Fruit fly (Drosophila melanogaster) whole organism, embryonic: ENCODE measurements around the gene CG14383.
A peak's percentile ranks its signal among the peaks of the same experiment; 100 is the strongest.

Experiments
- Abd-B ChIP-seq: fragments of 200-800 bp; sonication (Bioruptor generic); optimal IDR thresholded peaks from 2 replicates; lab custom pipeline; 2018; ENCODE audit warnings: missing biosample characterization, mild to moderate bottlenecking, missing genetic modification characterization, moderate library complexity
- Antp ChIP-seq: fragments of 200-800 bp; sonication (Bioruptor generic); optimal IDR thresholded peaks from 3 replicates; lab custom pipeline; 2016; ENCODE audit warnings: missing biosample characterization, missing genetic modification characterization
- Atf6 ChIP-seq: fragments of 200-800 bp; sonication (Bioruptor generic); IDR thresholded peaks from 2 replicates; pipeline ENCODE4 v1.3.6; 2022; ENCODE audit warnings: missing biosample characterization, missing genetic modification characterization
- CG10209 ChIP-seq: fragments of 200-800 bp; sonication (Bioruptor generic); optimal IDR thresholded peaks from 3 replicates; lab custom pipeline; 2017; ENCODE audit warnings: missing biosample characterization, mild to moderate bottlenecking, missing genetic modification characterization, missing genetic modification reagents
- CG10979 ChIP-seq: fragments of 200-800 bp; sonication (Bioruptor generic); optimal IDR thresholded peaks from 2 replicates; lab custom pipeline; 2018; ENCODE audit warnings: missing biosample characterization, mild to moderate bottlenecking, missing genetic modification characterization, moderate library complexity
- CG12155 ChIP-seq: fragments of 200-800 bp; sonication (Bioruptor generic); optimal IDR thresholded peaks from 3 replicates; lab custom pipeline; 2016; ENCODE audit warnings: missing biosample characterization, missing genetic modification characterization
- CG12219 ChIP-seq: fragments of 200-800 bp; sonication (Bioruptor generic); optimal IDR thresholded peaks from 3 replicates; lab custom pipeline; 2018; ENCODE audit warnings: missing biosample characterization, mild to moderate bottlenecking, missing genetic modification characterization
- CG12236 ChIP-seq: fragments of 200-800 bp; sonication (Bioruptor generic); optimal IDR thresholded peaks from 2 replicates; lab custom pipeline; 2016; ENCODE audit warnings: missing biosample characterization, missing genetic modification characterization
- CG12299 ChIP-seq: fragments of 200-800 bp; sonication (Bioruptor generic); optimal IDR thresholded peaks from 2 replicates; lab custom pipeline; 2018; ENCODE audit warnings: missing biosample characterization, mild to moderate bottlenecking, missing genetic modification characterization
- CG12391 ChIP-seq: fragments of 200-800 bp; sonication (Bioruptor generic); optimal IDR thresholded peaks from 3 replicates; lab custom pipeline; 2018; ENCODE audit warnings: missing biosample characterization, mild to moderate bottlenecking, missing genetic modification characterization, moderate library complexity
- CG15073 ChIP-seq: fragments of 200-800 bp; sonication (Bioruptor generic); optimal IDR thresholded peaks from 2 replicates; lab custom pipeline; 2016; ENCODE audit warnings: missing biosample characterization, missing genetic modification characterization
- CG15601 ChIP-seq: fragments of 200-800 bp; sonication (Bioruptor generic); optimal IDR thresholded peaks from 3 replicates; lab custom pipeline; 2019; ENCODE audit warnings: missing biosample characterization, mild to moderate bottlenecking, missing genetic modification characterization, moderate library complexity
- CG3163 ChIP-seq: fragments of 200-800 bp; sonication (Bioruptor generic); optimal IDR thresholded peaks from 3 replicates; lab custom pipeline; 2016; ENCODE audit warnings: missing biosample characterization, missing genetic modification characterization
- CG32767 ChIP-seq: fragments of 200-800 bp; sonication (Bioruptor generic); IDR thresholded peaks from 2 replicates; pipeline ENCODE4 v1.3.6; 2022; ENCODE audit warnings: missing biosample characterization, missing genetic modification characterization
- CG3407 ChIP-seq: fragments of 200-800 bp; sonication (Bioruptor generic); optimal IDR thresholded peaks from 2 replicates; lab custom pipeline; 2018; ENCODE audit warnings: missing biosample characterization, mild to moderate bottlenecking, missing genetic modification characterization
- CG43689 ChIP-seq: fragments of 200-800 bp; sonication (Bioruptor generic); IDR thresholded peaks from 2 replicates; pipeline ENCODE4 v1.3.6; 2022; ENCODE audit warnings: missing biosample characterization, missing genetic modification characterization
- CG4404 ChIP-seq: fragments of 200-800 bp; sonication (Bioruptor generic); IDR thresholded peaks from 2 replicates; pipeline ENCODE4 v1.3.6; 2022; ENCODE audit warnings: missing biosample characterization, missing genetic modification characterization
- CG4617 ChIP-seq: fragments of 200-800 bp; sonication (Bioruptor generic); optimal IDR thresholded peaks from 3 replicates; lab custom pipeline; 2016; ENCODE audit warnings: missing biosample characterization, missing genetic modification characterization, borderline replicate concordance
- CG6175 ChIP-seq: fragments of 200-800 bp; sonication (Bioruptor generic); IDR thresholded peaks from 3 replicates; pipeline ENCODE4 v1.3.6; 2022; ENCODE audit warnings: missing biosample characterization, missing genetic modification characterization
- CG7556 ChIP-seq: fragments of 200-800 bp; sonication (Bioruptor generic); optimal IDR thresholded peaks from 2 replicates; lab custom pipeline; 2017; ENCODE audit warnings: missing biosample characterization, mild to moderate bottlenecking, missing genetic modification characterization
- CG8765 ChIP-seq: fragments of 200-800 bp; sonication (Bioruptor generic); IDR thresholded peaks from 2 replicates; pipeline ENCODE4 v1.3.6; 2022; ENCODE audit warnings: missing biosample characterization, missing genetic modification characterization
- Ets97D ChIP-seq: fragments of 200-800 bp; sonication (Bioruptor generic); optimal IDR thresholded peaks from 3 replicates; lab custom pipeline; 2016; ENCODE audit warnings: missing biosample characterization, missing genetic modification characterization
- Fer2 ChIP-seq: fragments of 200-800 bp; sonication (Bioruptor generic); optimal IDR thresholded peaks from 2 replicates; lab custom pipeline; 2018; ENCODE audit warnings: missing biosample characterization, mild to moderate bottlenecking, missing genetic modification characterization, moderate library complexity
- HmgZ ChIP-seq: fragments of 200-800 bp; sonication (Bioruptor generic); optimal IDR thresholded peaks from 2 replicates; lab custom pipeline; 2018; ENCODE audit warnings: missing biosample characterization, mild to moderate bottlenecking, missing genetic modification characterization
- Mad ChIP-seq: fragments of 200-800 bp; sonication (Bioruptor generic); optimal IDR thresholded peaks from 2 replicates; lab custom pipeline; 2016; ENCODE audit warnings: missing biosample characterization, missing genetic modification characterization
- NC2β ChIP-seq: fragments of 200-800 bp; sonication (Bioruptor generic); optimal IDR thresholded peaks from 2 replicates; lab custom pipeline; 2016; ENCODE audit warnings: missing biosample characterization, missing genetic modification characterization
- Rx ChIP-seq: fragments of 200-800 bp; sonication (Bioruptor generic); IDR thresholded peaks from 2 replicates; pipeline ENCODE4 v1.3.6; 2022; ENCODE audit warnings: missing biosample characterization, missing genetic modification characterization
- Sry-β ChIP-seq: fragments of 200-800 bp; sonication (Bioruptor generic); optimal IDR thresholded peaks from 2 replicates; lab custom pipeline; 2018; ENCODE audit warnings: missing biosample characterization, mild to moderate bottlenecking, missing genetic modification characterization, moderate library complexity
- Taf1 ChIP-seq: fragments of 200-800 bp; sonication (Bioruptor generic); IDR thresholded peaks from 2 replicates; pipeline ENCODE4 v1.3.6; 2022; ENCODE audit warnings: missing biosample characterization, missing genetic modification characterization
- ab ChIP-seq: fragments of 200-800 bp; sonication (Bioruptor generic); optimal IDR thresholded peaks from 2 replicates; lab custom pipeline; 2016; ENCODE audit warnings: missing biosample characterization, missing genetic modification characterization
- br ChIP-seq: fragments of >200 bp; optimal IDR thresholded peaks from 2 replicates; lab custom pipeline; 2017
- cad ChIP-seq: fragments of >200 bp; optimal IDR thresholded peaks from 2 replicates; lab custom pipeline; 2017; ENCODE audit warnings: missing biosample characterization, missing genetic modification characterization
- crc ChIP-seq: fragments of 200-800 bp; sonication (Bioruptor generic); optimal IDR thresholded peaks from 2 replicates; lab custom pipeline; 2016; ENCODE audit warnings: missing biosample characterization, missing genetic modification characterization
- cwo ChIP-seq: fragments of 200-800 bp; sonication (Bioruptor generic); optimal IDR thresholded peaks from 3 replicates; lab custom pipeline; 2017; ENCODE audit warnings: missing biosample characterization, missing genetic modification characterization, mild to moderate bottlenecking, moderate library complexity, missing genetic modification reagents
- exex ChIP-seq: fragments of 200-800 bp; sonication (Bioruptor generic); optimal IDR thresholded peaks from 4 replicates; lab custom pipeline; 2018; ENCODE audit warnings: missing biosample characterization, mild to moderate bottlenecking, missing genetic modification characterization, moderate library complexity
- fd64A ChIP-seq: fragments of 200-800 bp; sonication (Bioruptor generic); optimal IDR thresholded peaks from 3 replicates; lab custom pipeline; 2018; ENCODE audit warnings: missing biosample characterization, mild to moderate bottlenecking, missing genetic modification characterization
- inv ChIP-seq: fragments of 200-800 bp; sonication (Bioruptor generic); IDR thresholded peaks from 2 replicates; pipeline ENCODE4 v1.3.6; 2022; ENCODE audit warnings: missing biosample characterization, missing genetic modification characterization; ENCODE audit not compliant: partially characterized antibody
- lilli ChIP-seq: fragments of 200-800 bp; sonication (Bioruptor generic); optimal IDR thresholded peaks from 3 replicates; lab custom pipeline; 2016; ENCODE audit warnings: missing biosample characterization, missing genetic modification characterization
- nerfin-1 ChIP-seq: fragments of 200-800 bp; sonication (Bioruptor generic); optimal IDR thresholded peaks from 3 replicates; lab custom pipeline; 2019; ENCODE audit warnings: missing biosample characterization, mild to moderate bottlenecking, missing genetic modification characterization, moderate library complexity
- pb ChIP-seq: fragments of 200-800 bp; sonication (Bioruptor generic); optimal IDR thresholded peaks from 3 replicates; lab custom pipeline; 2016; ENCODE audit warnings: missing biosample characterization, missing genetic modification characterization
- pho ChIP-seq: fragments of 200-800 bp; sonication (Bioruptor generic); optimal IDR thresholded peaks from 2 replicates; lab custom pipeline; 2016; ENCODE audit warnings: missing biosample characterization, missing genetic modification characterization
- ro ChIP-seq: fragments of 200-800 bp; sonication (Bioruptor generic); IDR thresholded peaks from 2 replicates; pipeline ENCODE4 v1.3.6; 2022; ENCODE audit warnings: missing biosample characterization, missing genetic modification characterization
- sob ChIP-seq: fragments of 200-800 bp; sonication (Bioruptor generic); IDR thresholded peaks from 2 replicates; pipeline ENCODE4 v1.3.6; 2022; ENCODE audit warnings: missing biosample characterization, missing genetic modification characterization
- tin ChIP-seq: fragments of 200-800 bp; sonication (Bioruptor generic); optimal IDR thresholded peaks from 3 replicates; lab custom pipeline; 2016; ENCODE audit warnings: missing biosample characterization, missing genetic modification characterization

The CG14383 gene

DNA sequence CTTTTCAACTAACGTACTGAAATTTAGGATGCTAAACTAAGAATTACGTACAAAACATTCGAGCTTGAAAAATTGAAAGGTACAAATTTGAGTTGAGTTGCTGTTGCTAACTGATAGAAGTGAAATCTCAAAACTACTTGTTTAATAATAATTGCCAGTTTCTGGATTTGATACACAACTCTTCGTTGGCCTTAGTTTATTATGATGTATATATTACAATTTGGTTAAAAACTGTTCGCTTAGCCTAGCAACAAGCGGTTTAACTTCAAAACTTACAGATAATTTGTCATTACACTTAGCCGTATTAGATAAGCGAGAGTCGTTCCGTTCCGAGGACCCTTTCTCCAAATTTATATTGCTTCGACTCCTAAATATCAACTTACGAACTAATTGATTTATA is 20.7 kb downstream of the CG14383 start, which contains the start of the genes CG14384 and grsm:
Gene CG14384 (minus strand): TSS at position 101 of the 400 bp plus-strand sequence.
Gene grsm (minus strand): TSS at position 101 of the 400 bp plus-strand sequence.
- TF ChIP-seq ro (GFP tag; lab: Robert Waterston, UW) (no peak), CG3163 (GFP tag; lab: Kevin White, UChicago) (no peak), cad (GFP tag; lab: Kevin White, UChicago) (no peak), sob (GFP tag; lab: Robert Waterston, UW) (no peak), Rx (no peak), nerfin-1 (tag; lab: Kevin White, UChicago) (no peak), CG8765 (GFP tag; lab: Robert Waterston, UW) (no peak), CG15073 (GFP tag; lab: Kevin White, UChicago) (no peak), Sry-β (GFP tag; lab: Kevin White, UChicago) (no peak), ab (no peak)

DNA sequence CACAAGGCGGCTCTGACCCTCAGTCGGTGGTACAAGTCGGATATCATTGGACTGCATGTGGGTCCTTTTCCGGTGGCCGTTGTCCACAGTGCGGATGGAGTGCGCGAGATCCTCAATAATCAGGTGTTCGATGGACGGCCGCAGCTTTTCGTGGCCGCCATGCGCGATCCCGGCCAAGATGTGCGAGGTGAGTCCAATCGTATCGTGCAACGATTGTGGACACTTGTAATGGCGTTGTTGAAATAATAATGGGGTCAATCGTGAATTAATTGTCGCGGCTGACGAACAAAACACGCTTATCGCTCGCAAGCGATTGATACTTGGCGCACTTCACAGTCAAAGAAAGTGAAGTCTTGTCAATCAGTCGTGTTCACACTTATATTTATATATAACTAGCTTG is 24.3 kb downstream of the CG14383 start:
- TF ChIP-seq NC2β (no peak), exex (tag; lab: Kevin White, UChicago) (peak; percentile 44)

DNA sequence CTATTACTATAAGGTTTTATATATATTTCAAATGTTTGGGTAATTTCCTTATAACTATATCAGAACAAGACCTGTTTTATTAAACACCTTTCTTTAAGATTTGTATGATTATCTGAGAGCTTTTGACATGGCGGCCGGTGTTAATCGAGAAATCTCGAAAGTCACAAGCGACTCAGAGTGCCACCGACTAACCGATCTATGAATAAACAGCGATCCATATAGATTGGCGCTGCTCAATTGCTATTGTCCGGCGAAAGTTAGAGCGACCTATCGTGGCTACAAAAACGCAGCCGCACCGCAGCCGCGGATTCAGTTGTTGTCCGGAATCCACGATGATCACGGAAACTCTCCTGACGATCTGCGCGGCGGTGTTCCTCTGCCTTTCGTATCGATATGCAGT is 24.8 kb downstream of the CG14383 start, which contains the start of gene Cyp304a1:
Gene Cyp304a1 (plus strand): TSS at position 301 of the 400 bp plus-strand sequence.
- TF ChIP-seq CG3407 = no peak
- TF ChIP-seq cad (GFP tag; lab: Kevin White, UChicago) = no peak
- TF ChIP-seq Ets97D (GFP tag; lab: Kevin White, UChicago) = no peak
- TF ChIP-seq CG6175 (GFP tag; lab: Robert Waterston, UW) = no peak
- TF ChIP-seq Mad (GFP tag; lab: Kevin White, UChicago) = no peak
- TF ChIP-seq CG43689 (GFP tag; lab: Robert Waterston, UW) = no peak
- no peak for TF ChIP-seq CG12236
- TF ChIP-seq tin (GFP tag; lab: Kevin White, UChicago) = no peak
- no peak for TF ChIP-seq pho
- TF ChIP-seq crc (GFP tag; lab: Kevin White, UChicago) = no peak
- TF ChIP-seq inv (GFP tag; lab: Robert Waterston, UW) = no peak

DNA sequence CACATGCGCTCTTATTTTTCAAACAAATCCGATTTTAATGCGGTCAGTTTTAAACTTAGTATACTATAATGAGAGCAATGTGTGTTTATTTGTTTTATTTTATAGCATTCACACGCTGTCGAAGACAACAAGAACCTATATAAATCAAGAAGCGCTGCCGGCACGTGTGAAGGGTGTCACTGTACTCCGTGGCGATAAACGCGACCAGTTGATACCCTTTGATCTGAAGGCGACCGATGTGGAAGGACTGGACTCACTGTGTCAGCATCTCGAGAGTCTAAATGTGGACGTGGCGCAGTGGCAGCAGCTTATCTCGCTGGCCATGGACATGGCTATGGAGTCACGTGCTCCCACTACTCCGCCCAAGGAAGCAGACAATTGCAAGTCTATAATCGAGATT is 25.7 kb downstream of the CG14383 start:
- peak; percentile 9 for TF ChIP-seq cwo
- TF ChIP-seq CG6175 (GFP tag; lab: Robert Waterston, UW) = no peak

DNA sequence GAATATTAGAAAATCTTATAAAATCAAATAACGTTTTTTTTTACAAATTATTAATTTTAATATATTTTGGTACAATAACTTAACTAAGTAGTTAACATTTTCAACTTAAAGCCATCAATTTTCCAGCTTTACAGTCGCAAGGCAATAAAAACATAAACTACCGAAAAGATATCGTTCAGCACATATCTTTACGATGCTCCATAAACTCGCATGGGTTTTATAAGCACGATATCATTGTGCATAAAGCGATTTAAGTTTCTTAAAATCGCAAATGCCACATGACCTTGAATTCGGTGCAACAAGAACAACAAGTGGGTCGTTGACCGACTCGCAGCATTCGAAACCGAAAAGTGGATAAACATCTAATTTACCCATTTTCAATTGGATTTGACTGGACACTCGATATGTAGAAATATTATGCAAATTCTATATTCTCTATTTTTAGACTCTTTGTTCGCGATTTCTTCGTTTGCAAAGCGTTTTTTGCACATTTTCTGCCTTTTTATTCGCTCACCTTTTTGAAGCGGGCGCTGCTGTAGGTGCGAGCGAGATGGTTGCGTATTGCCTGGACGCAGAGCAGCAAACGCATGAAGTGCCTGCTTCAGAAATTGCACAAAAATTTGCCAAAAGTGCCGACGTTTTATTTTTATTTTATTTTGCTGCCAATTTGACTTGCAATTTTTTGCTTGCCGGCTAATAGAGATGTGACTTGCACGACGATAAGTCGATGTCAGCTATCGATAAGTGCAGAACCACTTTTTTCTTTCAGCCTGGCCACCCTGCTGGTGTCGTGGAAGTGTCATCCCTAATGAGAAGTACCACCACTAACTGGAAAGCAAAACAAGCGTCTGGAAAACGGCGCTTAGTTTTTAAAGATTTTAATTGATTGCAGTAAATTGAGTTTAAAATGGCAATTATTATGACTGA is 27.1 kb downstream of the CG14383 start, which contains the start of gene Spc25:
Gene Spc25 (plus strand): TSS at position 817 of the 927 bp plus-strand sequence.
- TF ChIP-seq CG12219 (GFP tag; lab: Kevin White, UChicago) (no peak), Fer2 (tag; lab: Kevin White, UChicago) (no peak), CG15601 (tag; lab: Kevin White, UChicago) (no peak), pb (no peak), lilli (GFP tag; lab: Kevin White, UChicago) (peak; percentile 83), br (lab: Kevin White, UChicago) (no peak), Atf6 (GFP tag; lab: Robert Waterston, UW) (peak; percentile 58), CG4404 (GFP tag; lab: Robert Waterston, UW) (no peak), CG10209 (GFP tag; lab: Kevin White, UChicago) (no peak), CG12155 (peak; percentile 47), Antp (GFP tag; lab: Kevin White, UChicago) (peak; percentile 78), Taf1 (GFP tag; lab: Robert Waterston, UW) (no peak), CG12391 (tag; lab: Kevin White, UChicago) (peak; percentile 51), CG7556 (GFP tag; lab: Kevin White, UChicago) (no peak), CG12299 (tag; lab: Kevin White, UChicago) (no peak), HmgZ (peak; percentile 61), CG10979 (no peak), fd64A (GFP tag; lab: Kevin White, UChicago) (no peak), Abd-B (no peak), CG32767 (GFP tag; lab: Robert Waterston, UW) (no peak), CG4617 (GFP tag; lab: Kevin White, UChicago) (peak; percentile 77)
